Worm (Caenorhabditis elegans) whole organism, young adult: ENCODE data around the gene T28C6.7.

ENCODE experiments used
- B0035.1 ChIP-seq: sonication (generic microtip); optimal IDR thresholded peaks from 2 replicates; lab custom pipeline; 2016; ENCODE audit warnings: missing genetic modification characterization, mild to moderate bottlenecking, missing compliant biosample characterization, missing genotype, missing genetic modification reagents
- F23B12.7 ChIP-seq: sonication (generic microtip); optimal IDR thresholded peaks from 2 replicates; lab custom pipeline; 2017; ENCODE audit warnings: missing genetic modification characterization, mild to moderate bottlenecking, missing compliant biosample characterization, antibody characterized with exemption, moderate library complexity; ENCODE audit not compliant: insufficient read depth
- F33H1.4 ChIP-seq: fragments of 200-800 bp; sonication (Bioruptor generic); IDR thresholded peaks from 2 replicates; pipeline ENCODE4 v1.3.6; 2022; ENCODE audit warnings: missing genetic modification reagents, missing genetic modification characterization, missing compliant biosample characterization
- F49E8.2 ChIP-seq: sonication (generic microtip); optimal IDR thresholded peaks from 3 replicates; lab custom pipeline; 2017; ENCODE audit warnings: missing genetic modification characterization, mild to moderate bottlenecking, missing compliant biosample characterization, antibody characterized with exemption, moderate library complexity; ENCODE audit not compliant: insufficient read depth
- K12H6.12 ChIP-seq: fragments of 200-800 bp; sonication (Bioruptor generic); optimal IDR thresholded peaks from 2 replicates; lab custom pipeline; 2018; ENCODE audit warnings: mild to moderate bottlenecking, missing genetic modification characterization, missing compliant biosample characterization
- Y53F4B.3 ChIP-seq: fragments of 200-800 bp; sonication (Bioruptor generic); IDR thresholded peaks from 2 replicates; pipeline ENCODE4 v1.3.6; 2022; ENCODE audit warnings: missing genetic modification reagents, missing genetic modification characterization, missing compliant biosample characterization
- ZK185.1 ChIP-seq: sonication (generic microtip); optimal IDR thresholded peaks from 2 replicates; lab custom pipeline; 2016; ENCODE audit warnings: mild to moderate bottlenecking, missing genetic modification characterization, missing compliant biosample characterization; ENCODE audit not compliant: poor library complexity, severe bottlenecking
- ama-1 ChIP-seq, 3 experiments: fragments of 150-350 bp in 1 of 3; sonication (generic microtip) in 2 of 3; optimal IDR thresholded peaks; 2 replicates each; lab custom pipeline; 2014 to 2018; ENCODE audit warnings: missing biosample characterization in 2 of 3, missing genetic modification characterization in 2 of 3, missing genetic modification reagents in 2 of 3
- aptf-2 ChIP-seq: fragments of 200-800 bp; sonication (Bioruptor generic); conservative IDR thresholded peaks from 2 replicates; pipeline ENCODE4 v1.3.6; 2022; ENCODE audit warnings: missing genetic modification reagents, missing genetic modification characterization, missing compliant biosample characterization
- bed-1 ChIP-seq: fragments of 200-800 bp; sonication (Bioruptor generic); IDR thresholded peaks from 2 replicates; pipeline ENCODE4 v1.3.6; 2022; ENCODE audit warnings: missing genetic modification reagents, missing genetic modification characterization, missing compliant biosample characterization
- ccch-3 ChIP-seq: fragments of 200-800 bp; sonication (Bioruptor generic); optimal IDR thresholded peaks from 2 replicates; lab custom pipeline; 2018; ENCODE audit warnings: mild to moderate bottlenecking, missing genetic modification characterization, missing compliant biosample characterization
- cebp-1 ChIP-seq, 2 experiments: fragments of 200-800 bp in 1 of 2; sonication (Bioruptor generic) in 1 of 2; sonication (generic microtip) in 1 of 2; IDR thresholded peaks in 1 of 2; optimal IDR thresholded peaks in 1 of 2; 2 replicates each; pipeline versions ENCODE4 v1.3.6 to Lab custom; 2017 to 2022; ENCODE audit warnings: missing compliant biosample characterization in 2 of 2, missing genetic modification characterization in 2 of 2, mild to moderate bottlenecking in 1 of 2, missing genetic modification reagents in 1 of 2, moderate library complexity in 1 of 2
- ceh-40 ChIP-seq: fragments of 200-800 bp; sonication (Bioruptor generic); IDR thresholded peaks from 2 replicates; pipeline ENCODE4 v1.3.6; 2022; ENCODE audit warnings: missing genetic modification characterization, missing compliant biosample characterization
- ceh-58 ChIP-seq: fragments of 200-800 bp; sonication (Bioruptor generic); IDR thresholded peaks from 2 replicates; pipeline ENCODE4 v1.3.6; 2022; ENCODE audit warnings: missing genetic modification characterization, missing compliant biosample characterization
- die-1 ChIP-seq: sonication (generic microtip); optimal IDR thresholded peaks from 2 replicates; lab custom pipeline; 2016; ENCODE audit warnings: missing genotype, mild to moderate bottlenecking, missing genetic modification characterization, missing compliant biosample characterization
- dox-1 ChIP-seq: fragments of 200-800 bp; sonication (Bioruptor generic); IDR thresholded peaks from 2 replicates; pipeline ENCODE4 v1.3.6; 2022; ENCODE audit warnings: missing genetic modification reagents, missing genetic modification characterization, missing compliant biosample characterization
- dpff-1 ChIP-seq: sonication (generic microtip); optimal IDR thresholded peaks from 2 replicates; lab custom pipeline; 2017; ENCODE audit warnings: mild to moderate bottlenecking, missing genetic modification characterization, missing compliant biosample characterization
- fkh-3 ChIP-seq: sonication (generic microtip); optimal IDR thresholded peaks from 2 replicates; lab custom pipeline; 2016; ENCODE audit warnings: mild to moderate bottlenecking, missing genetic modification characterization, missing compliant biosample characterization
- hrde-1 ChIP-seq: sonication (generic microtip); optimal IDR thresholded peaks from 2 replicates; lab custom pipeline; 2016; ENCODE audit warnings: missing genetic modification characterization, mild to moderate bottlenecking, missing compliant biosample characterization, moderate library complexity, missing genotype, missing genetic modification reagents, borderline replicate concordance
- let-526 ChIP-seq: fragments of 200-800 bp; sonication (Bioruptor generic); IDR thresholded peaks from 2 replicates; pipeline ENCODE4 v1.3.6; 2022; ENCODE audit warnings: missing genetic modification reagents, missing genetic modification characterization, missing compliant biosample characterization
- lin-26 ChIP-seq: fragments of 200-800 bp; sonication (Bioruptor generic); IDR thresholded peaks from 2 replicates; pipeline ENCODE4 v1.3.6; 2022; ENCODE audit warnings: missing genetic modification reagents, missing genetic modification characterization, missing compliant biosample characterization
- lin-35 ChIP-seq, 3 experiments: fragments of 150-350 bp in 2 of 3; sonication (generic microtip) in 1 of 3; optimal IDR thresholded peaks; 2 replicates each; lab custom pipeline; 2014 to 2018; ENCODE audit warnings: missing biosample characterization in 3 of 3, missing genetic modification characterization in 3 of 3, missing genetic modification reagents in 3 of 3
- lsy-27 ChIP-seq: sonication (generic microtip); optimal IDR thresholded peaks from 2 replicates; lab custom pipeline; 2017; ENCODE audit warnings: missing genetic modification characterization, mild to moderate bottlenecking, missing compliant biosample characterization, antibody characterized with exemption, missing genotype, borderline replicate concordance; ENCODE audit not compliant: insufficient read depth
- madf-3 ChIP-seq: fragments of 200-800 bp; sonication (Bioruptor generic); IDR thresholded peaks from 2 replicates; pipeline ENCODE4 v1.3.6; 2022; ENCODE audit warnings: missing genetic modification reagents, missing genetic modification characterization, missing compliant biosample characterization
- mxl-1 ChIP-seq: sonication (generic microtip); optimal IDR thresholded peaks from 2 replicates; lab custom pipeline; 2016; ENCODE audit warnings: missing genetic modification characterization, missing compliant biosample characterization
- nfya-2 ChIP-seq: fragments of 200-800 bp; sonication (Bioruptor generic); IDR thresholded peaks from 2 replicates; pipeline ENCODE4 v1.3.6; 2022; ENCODE audit warnings: missing genetic modification reagents, missing genetic modification characterization, missing compliant biosample characterization
- nfyb-1 ChIP-seq: fragments of 200-800 bp; sonication (Bioruptor generic); IDR thresholded peaks from 2 replicates; pipeline ENCODE4 v1.3.6; 2022; ENCODE audit warnings: missing genetic modification reagents, missing genetic modification characterization, missing compliant biosample characterization
- nhr-179 ChIP-seq: sonication (generic microtip); optimal IDR thresholded peaks from 2 replicates; lab custom pipeline; 2016; ENCODE audit warnings: mild to moderate bottlenecking, missing genetic modification characterization, missing compliant biosample characterization
- nhr-80 ChIP-seq: sonication (generic microtip); optimal IDR thresholded peaks from 2 replicates; lab custom pipeline; 2016; ENCODE audit warnings: missing genetic modification characterization, missing compliant biosample characterization
- nhr-90 ChIP-seq: sonication (generic microtip); optimal IDR thresholded peaks from 2 replicates; lab custom pipeline; 2016; ENCODE audit warnings: missing genotype, mild to moderate bottlenecking, missing genetic modification characterization, missing compliant biosample characterization
- pbrm-1 ChIP-seq: fragments of 200-800 bp; sonication (Bioruptor generic); IDR thresholded peaks from 2 replicates; pipeline ENCODE4 v1.3.6; 2022; ENCODE audit warnings: missing genetic modification reagents, missing genetic modification characterization, missing compliant biosample characterization
- pha-4 ChIP-seq: fragments of 150-350 bp; sonication (generic microtip); optimal IDR thresholded peaks from 2 replicates; lab custom pipeline; 2014; ENCODE audit warnings: missing biosample characterization, missing genetic modification reagents, missing genetic modification characterization
- repo-1 ChIP-seq: sonication (generic microtip); optimal IDR thresholded peaks from 2 replicates; lab custom pipeline; 2017; ENCODE audit warnings: mild to moderate bottlenecking, missing genetic modification characterization, missing compliant biosample characterization
- somi-1 ChIP-seq: fragments of 200-800 bp; sonication (Bioruptor generic); optimal IDR thresholded peaks from 2 replicates; lab custom pipeline; 2018; ENCODE audit warnings: mild to moderate bottlenecking, missing genetic modification characterization, missing compliant biosample characterization
- sptf-2 ChIP-seq: fragments of 200-800 bp; sonication (Bioruptor generic); optimal IDR thresholded peaks from 2 replicates; lab custom pipeline; 2018; ENCODE audit warnings: mild to moderate bottlenecking, missing genetic modification characterization, missing compliant biosample characterization
- tbx-9 ChIP-seq: sonication (generic microtip); optimal IDR thresholded peaks from 2 replicates; lab custom pipeline; 2016; ENCODE audit warnings: borderline replicate concordance, missing genetic modification characterization, inconsistent platforms, missing compliant biosample characterization
- unc-130 ChIP-seq: sonication (generic microtip); optimal IDR thresholded peaks from 2 replicates; lab custom pipeline; 2016; ENCODE audit warnings: missing genetic modification reagents, missing genetic modification characterization, missing compliant biosample characterization
- zfh-2 ChIP-seq: fragments of 200-800 bp; sonication (Bioruptor generic); conservative IDR thresholded peaks from 2 replicates; pipeline ENCODE4 v1.3.6; 2022; ENCODE audit warnings: missing genetic modification reagents, missing genetic modification characterization, missing compliant biosample characterization
- ztf-18 ChIP-seq: sonication (generic microtip); optimal IDR thresholded peaks from 2 replicates; lab custom pipeline; 2016; ENCODE audit warnings: missing genotype, mild to moderate bottlenecking, missing genetic modification characterization, missing compliant biosample characterization
- ztf-22 ChIP-seq: fragments of 200-800 bp; sonication (Bioruptor generic); optimal IDR thresholded peaks from 2 replicates; lab custom pipeline; 2018; ENCODE audit warnings: mild to moderate bottlenecking, missing genetic modification characterization, moderate library complexity, missing compliant biosample characterization
- ztf-26 ChIP-seq: sonication (generic microtip); optimal IDR thresholded peaks from 2 replicates; lab custom pipeline; 2017; ENCODE audit warnings: missing genetic modification characterization, missing compliant biosample characterization
- ztf-28 ChIP-seq: fragments of 200-800 bp; sonication (Bioruptor generic); IDR thresholded peaks from 2 replicates; pipeline ENCODE4 v1.3.6; 2022; ENCODE audit warnings: missing genetic modification reagents, missing genetic modification characterization, missing compliant biosample characterization
- ztf-3 ChIP-seq: fragments of 200-800 bp; sonication (Bioruptor generic); optimal IDR thresholded peaks from 2 replicates; lab custom pipeline; 2018; ENCODE audit warnings: mild to moderate bottlenecking, missing genetic modification characterization, missing compliant biosample characterization

T28C6.7 gene

ce11 chrIV:8855963-8856362 lies 28.4 kb downstream of the T28C6.7 start, which contains the start of gene T11B7.5:
Gene T11B7.5 (minus strand): TSS chrIV:8856063.
- TF ChIP-seq ztf-3 (GFP tag; lab: Kevin White, UChicago) (no peak), nhr-179 (tag; lab: Kevin White, UChicago) (no peak), ceh-40 (GFP tag; lab: Robert Waterston, UW) (no peak), let-526 (GFP tag; lab: Robert Waterston, UW) (no peak), ama-1 (optimal IDR thresholded peaks at IDR 0.05; lab: Kevin White, UChicago) (no peak), ama-1 (GFP tag; optimal IDR thresholded peaks at IDR 0.05; lab: Kevin White, UChicago) (no peak), lsy-27 (tag; lab: Kevin White, UChicago) (no peak), pha-4 (no peak), ztf-28 (GFP tag; lab: Robert Waterston, UW) (no peak), B0035.1 (tag; lab: Kevin White, UChicago) (no peak), lin-35 (GFP tag; optimal IDR thresholded peaks at IDR 0.05; lab: Kevin White, UChicago) (no peak), somi-1 (GFP tag; lab: Kevin White, UChicago) (no peak), mxl-1 (tag; lab: Kevin White, UChicago) (no peak)

- no peak for TF ChIP-seq lin-26
- TF ChIP-seq ceh-58 (GFP tag; lab: Robert Waterston, UW) = no peak
- no peak for TF ChIP-seq F49E8.2
- no peak for TF ChIP-seq F23B12.7 (tag; lab: Kevin White, UChicago)
- TF ChIP-seq sptf-2 (GFP tag; lab: Kevin White, UChicago) = no peak
- TF ChIP-seq F33H1.4 (GFP tag; lab: Robert Waterston, UW) = no peak
- TF ChIP-seq Y53F4B.3 (GFP tag; lab: Robert Waterston, UW) = no peak
- no peak for TF ChIP-seq fkh-3 (tag; lab: Kevin White, UChicago)
- TF ChIP-seq tbx-9 = no peak
- no peak for TF ChIP-seq bed-1 (GFP tag; lab: Robert Waterston, UW)
These were observed 37.1 kb downstream of the T28C6.7 start for ce11 chrIV:8864672-8865071.

ce11 chrIV:8865343-8865742 lies 37.7 kb downstream of the T28C6.7 start, which contains the start of gene C09G9.1:
Gene C09G9.1 (minus strand): TSS chrIV:8865485.
- TF ChIP-seq pha-4 (peak; percentile 10), unc-130 (GFP tag; lab: Kevin White, UChicago) (no peak)

DNA sequence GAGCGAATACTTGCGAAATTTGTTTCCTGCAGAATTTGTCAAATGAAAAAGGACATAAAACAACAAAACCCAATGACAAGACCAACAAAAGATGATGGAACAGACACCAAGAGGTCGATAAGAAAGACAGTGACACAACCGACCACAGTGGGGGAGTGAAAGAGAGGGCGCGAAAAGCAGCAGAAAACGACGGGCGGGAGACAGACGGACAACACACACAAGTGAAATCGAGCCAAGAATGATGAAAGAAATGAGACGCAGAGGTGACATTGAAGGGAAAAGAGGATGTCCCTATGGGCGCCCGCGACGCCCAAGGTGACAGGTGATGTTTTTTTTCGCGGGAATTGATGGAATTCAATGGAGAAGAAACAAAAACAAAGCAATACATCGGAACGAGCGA lies 38.5 kb downstream of the T28C6.7 start:
- no peak for TF ChIP-seq ccch-3 (GFP tag; lab: Kevin White, UChicago)
- no peak for TF ChIP-seq Y53F4B.3 (GFP tag; lab: Robert Waterston, UW)
- no peak for TF ChIP-seq fkh-3 (tag; lab: Kevin White, UChicago)
- TF ChIP-seq aptf-2 (GFP tag; lab: Robert Waterston, UW) = no peak
- TF ChIP-seq ceh-40 (GFP tag; lab: Robert Waterston, UW) = no peak
- TF ChIP-seq nhr-80 = peak; percentile 99
- TF ChIP-seq nfya-2 (GFP tag; lab: Robert Waterston, UW) = no peak
- TF ChIP-seq hrde-1 (tag; lab: Kevin White, UChicago) = no peak
- TF ChIP-seq dpff-1 = no peak
- peak; percentile 90 for TF ChIP-seq dox-1 (GFP tag; lab: Robert Waterston, UW)
- peak; percentile 67 for TF ChIP-seq ztf-26 (tag; lab: Kevin White, UChicago)
- TF ChIP-seq K12H6.12 = peak; percentile 45
- TF ChIP-seq ZK185.1 (tag; lab: Kevin White, UChicago) = peak; percentile 17
- TF ChIP-seq zfh-2 = no peak; the same call in none of the 2 replicates
- no peak for TF ChIP-seq pbrm-1 (GFP tag; lab: Robert Waterston, UW)
- peak; percentile 53 for TF ChIP-seq ztf-18 (tag; lab: Kevin White, UChicago)
- no peak for TF ChIP-seq die-1 (tag; lab: Kevin White, UChicago)
- TF ChIP-seq cebp-1 (GFP tag; IDR thresholded peaks at IDR 0.05; lab: Robert Waterston, UW) = peak; percentile 55; the same call in 1 of the 2 replicates
- peak; percentile 91 for TF ChIP-seq cebp-1 (tag; optimal IDR thresholded peaks at IDR 0.05; lab: Kevin White, UChicago)
- TF ChIP-seq nhr-90 = peak; percentile 62
- no peak for TF ChIP-seq madf-3 (GFP tag; lab: Robert Waterston, UW)
- TF ChIP-seq nfyb-1 (GFP tag; lab: Robert Waterston, UW) = peak; percentile 61
- TF ChIP-seq ztf-22 (GFP tag; lab: Kevin White, UChicago) = no peak
- no peak for TF ChIP-seq repo-1 (tag; lab: Kevin White, UChicago)
- TF ChIP-seq mxl-1 (tag; lab: Kevin White, UChicago) = no peak
